Fruit fly (Drosophila melanogaster) ovary, adult (tissue): ENCODE data around the gene CG31637.

Experiments
- CG17801 ChIP-seq: fragments of 200-800 bp; optimal IDR thresholded peaks from 2 replicates; lab custom pipeline; 2019; ENCODE audit warnings: missing biosample characterization, mild to moderate bottlenecking, missing genetic modification characterization, moderate library complexity; ENCODE audit not compliant: partially characterized antibody

CG31637 gene

dm6 chr2L:6498448-6498847, at the start of gene CG31637:
TSS of gene CG31637 (plus strand) at chr2L:6498647.
- TF ChIP-seq CG17801 (GFP tag; lab: Kevin White, UChicago) = peak; percentile 65

- no peak for TF ChIP-seq CG17801 (GFP tag; lab: Kevin White, UChicago)
Measured at dm6 chr2L:6449753-6450152, 48.7 kb upstream of the CG31637 start.

- TF ChIP-seq CG17801 (GFP tag; lab: Kevin White, UChicago) = no peak
Measured at dm6 chr2L:6455032-6455954, 43.2 kb upstream of the CG31637 start, which contains the start of gene retm. TSS of gene retm (minus strand) at chr2L:6455929.

- no peak for TF ChIP-seq CG17801 (GFP tag; lab: Kevin White, UChicago)
Measured at dm6 chr2L:6455955-6456599, 42.4 kb upstream of the CG31637 start, which contains the start of gene frj. TSS of gene frj (plus strand) at chr2L:6456052.

dm6 chr2L:6457583-6457982, 40.9 kb upstream of the CG31637 start:
- no peak for TF ChIP-seq CG17801 (GFP tag; lab: Kevin White, UChicago)

- no peak for TF ChIP-seq CG17801 (GFP tag; lab: Kevin White, UChicago)
Measured at dm6 chr2L:6461497-6461896, 37.0 kb upstream of the CG31637 start.

dm6 chr2L:6462259-6462658, 36.2 kb upstream of the CG31637 start:
- TF ChIP-seq CG17801 (GFP tag; lab: Kevin White, UChicago) = no peak

dm6 chr2L:6463392-6463791, 35.1 kb upstream of the CG31637 start:
- no peak for TF ChIP-seq CG17801 (GFP tag; lab: Kevin White, UChicago)

dm6 chr2L:6464270-6464669, 34.2 kb upstream of the CG31637 start:
- no peak for TF ChIP-seq CG17801 (GFP tag; lab: Kevin White, UChicago)

dm6 chr2L:6464780-6465179, 33.7 kb upstream of the CG31637 start:
- TF ChIP-seq CG17801 (GFP tag; lab: Kevin White, UChicago) = no peak

- TF ChIP-seq CG17801 (GFP tag; lab: Kevin White, UChicago) = no peak
Measured at dm6 chr2L:6465497-6465896, 33.0 kb upstream of the CG31637 start, which contains the start of gene Rchy1. TSS of gene Rchy1 (minus strand) at chr2L:6465669.

- TF ChIP-seq CG17801 (GFP tag; lab: Kevin White, UChicago) = peak; percentile 41
Measured at dm6 chr2L:6467509-6467908, 30.9 kb upstream of the CG31637 start, which contains the start of gene HemK1. TSS of gene HemK1 (minus strand) at chr2L:6467698.

dm6 chr2L:6470100-6470644, 28.3 kb upstream of the CG31637 start:
- no peak for TF ChIP-seq CG17801 (GFP tag; lab: Kevin White, UChicago)

- peak; percentile 21 for TF ChIP-seq CG17801 (GFP tag; lab: Kevin White, UChicago)
Measured at dm6 chr2L:6471978-6472776, 26.3 kb upstream of the CG31637 start.
